Fruit fly (Drosophila melanogaster) whole organism, embryonic: ENCODE measurements around the gene Nct.

ENCODE experiments used
- Awh ChIP-seq: fragments of 200-800 bp; sonication (Bioruptor generic); IDR thresholded peaks from 2 replicates; pipeline ENCODE4, ENCODE4 v1.3.6; 2022; ENCODE audit warnings: missing biosample characterization, missing genetic modification characterization
- CG10267 ChIP-seq: fragments of 200-800 bp; sonication (Bioruptor generic); optimal IDR thresholded peaks from 2 replicates; lab custom pipeline; 2018; ENCODE audit warnings: missing biosample characterization, mild to moderate bottlenecking, missing genetic modification characterization, moderate library complexity
- CG10565 ChIP-seq: fragments of 200-800 bp; sonication (Bioruptor generic); optimal IDR thresholded peaks from 3 replicates; lab custom pipeline; 2016; ENCODE audit warnings: missing biosample characterization, mild to moderate bottlenecking, missing genetic modification characterization
- CG10979 ChIP-seq: fragments of 200-800 bp; sonication (Bioruptor generic); optimal IDR thresholded peaks from 2 replicates; lab custom pipeline; 2018; ENCODE audit warnings: missing biosample characterization, mild to moderate bottlenecking, missing genetic modification characterization, moderate library complexity
- CG11093 ChIP-seq: fragments of 200-800 bp; sonication (Bioruptor generic); IDR thresholded peaks from 3 replicates; pipeline ENCODE4 v1.3.6; 2022; ENCODE audit warnings: missing biosample characterization, missing genetic modification characterization
- CG11247 ChIP-seq: fragments of 200-800 bp; sonication (Bioruptor generic); IDR thresholded peaks from 2 replicates; pipeline ENCODE4 v1.3.6; 2022; ENCODE audit warnings: missing biosample characterization, missing genetic modification characterization
- CG12236 ChIP-seq: fragments of 200-800 bp; sonication (Bioruptor generic); optimal IDR thresholded peaks from 2 replicates; lab custom pipeline; 2016; ENCODE audit warnings: missing biosample characterization, missing genetic modification characterization
- CG1233 ChIP-seq: fragments of 200-800 bp; sonication (Bioruptor generic); optimal IDR thresholded peaks from 4 replicates; lab custom pipeline; 2018; ENCODE audit warnings: missing biosample characterization, mild to moderate bottlenecking, missing genetic modification characterization
- CG12744 ChIP-seq: fragments of 200-800 bp; sonication (Bioruptor generic); optimal IDR thresholded peaks from 2 replicates; lab custom pipeline; 2016; ENCODE audit warnings: missing biosample characterization, missing genetic modification characterization
- CG14014 ChIP-seq: fragments of 200-800 bp; sonication (Bioruptor generic); IDR thresholded peaks from 2 replicates; pipeline ENCODE4 v1.3.6; 2022; ENCODE audit warnings: missing biosample characterization, missing genetic modification characterization
- CG15479 ChIP-seq: fragments of 200-800 bp; sonication (Bioruptor generic); optimal IDR thresholded peaks from 3 replicates; lab custom pipeline; 2019; ENCODE audit warnings: missing biosample characterization, mild to moderate bottlenecking, missing genetic modification characterization, moderate library complexity
- CG15696 ChIP-seq: fragments of 200-800 bp; sonication (Bioruptor generic); optimal IDR thresholded peaks from 2 replicates; lab custom pipeline; 2019; ENCODE audit warnings: missing biosample characterization, mild to moderate bottlenecking, missing genetic modification characterization, moderate library complexity
- CG17186 ChIP-seq: fragments of 200-800 bp; sonication (Bioruptor generic); optimal IDR thresholded peaks from 3 replicates; lab custom pipeline; 2017; ENCODE audit warnings: missing biosample characterization, missing genetic modification reagents, missing genetic modification characterization
- CG18476 ChIP-seq: fragments of 200-800 bp; sonication (Bioruptor generic); optimal IDR thresholded peaks from 2 replicates; lab custom pipeline; 2016; ENCODE audit warnings: missing biosample characterization, mild to moderate bottlenecking, missing genetic modification characterization
- CG2678 ChIP-seq: fragments of 200-800 bp; sonication (Bioruptor generic); optimal IDR thresholded peaks from 3 replicates; lab custom pipeline; 2019; ENCODE audit warnings: missing biosample characterization, mild to moderate bottlenecking, missing genetic modification characterization, moderate library complexity
- CG31224 ChIP-seq: fragments of 200-800 bp; sonication (Bioruptor generic); IDR thresholded peaks from 2 replicates; pipeline ENCODE4 v1.3.6; 2022; ENCODE audit warnings: missing biosample characterization, missing genetic modification characterization
- CG3847 ChIP-seq: fragments of 200-800 bp; sonication (Bioruptor generic); IDR thresholded peaks from 2 replicates; pipeline ENCODE4 v1.3.6; 2022; ENCODE audit warnings: missing biosample characterization, missing genetic modification characterization
- CG4730 ChIP-seq: fragments of 200-800 bp; sonication (Bioruptor generic); IDR thresholded peaks from 2 replicates; pipeline ENCODE4 v1.3.6; 2022; ENCODE audit warnings: missing biosample characterization, missing genetic modification characterization
- CG6175 ChIP-seq: fragments of 200-800 bp; sonication (Bioruptor generic); IDR thresholded peaks from 3 replicates; pipeline ENCODE4 v1.3.6; 2022; ENCODE audit warnings: missing biosample characterization, missing genetic modification characterization
- CG6854 ChIP-seq: fragments of 200-800 bp; sonication (Bioruptor generic); optimal IDR thresholded peaks from 3 replicates; lab custom pipeline; 2017; ENCODE audit warnings: missing biosample characterization, mild to moderate bottlenecking, missing genetic modification characterization
- CG7556 ChIP-seq: fragments of 200-800 bp; sonication (Bioruptor generic); optimal IDR thresholded peaks from 2 replicates; lab custom pipeline; 2017; ENCODE audit warnings: missing biosample characterization, mild to moderate bottlenecking, missing genetic modification characterization
- CG8478 ChIP-seq: fragments of >200 bp; optimal IDR thresholded peaks from 2 replicates; lab custom pipeline; 2018
- CG8924 ChIP-seq: fragments of 200-800 bp; optimal IDR thresholded peaks from 3 replicates; lab custom pipeline; 2019; ENCODE audit warnings: missing biosample characterization, mild to moderate bottlenecking, missing genetic modification characterization, moderate library complexity
- CG9609 ChIP-seq: fragments of 200-800 bp; sonication (Bioruptor generic); optimal IDR thresholded peaks from 3 replicates; lab custom pipeline; 2016; ENCODE audit warnings: missing biosample characterization, missing genetic modification characterization
- CrebB ChIP-seq: fragments of 200-800 bp; sonication (Bioruptor generic); optimal IDR thresholded peaks from 3 replicates; lab custom pipeline; 2018; ENCODE audit warnings: missing biosample characterization, mild to moderate bottlenecking, missing genetic modification characterization
- D ChIP-seq, 2 experiments: fragments of 200-800 bp in 1 of 2; fragments of >200 bp in 1 of 2; sonication (Bioruptor generic) in 1 of 2; optimal IDR thresholded peaks; 2 replicates in 1 of 2; 3 replicates in 1 of 2; lab custom pipeline; 2017; ENCODE audit warnings: mild to moderate bottlenecking in 1 of 2, missing biosample characterization in 1 of 2, missing genetic modification characterization in 1 of 2, missing genetic modification reagents in 1 of 2
- D19A ChIP-seq: fragments of 200-800 bp; optimal IDR thresholded peaks from 3 replicates; lab custom pipeline; 2019; ENCODE audit warnings: missing biosample characterization, mild to moderate bottlenecking, missing genetic modification characterization, moderate library complexity
- Deaf1 ChIP-seq: fragments of 200-800 bp; optimal IDR thresholded peaks from 3 replicates; lab custom pipeline; 2019; ENCODE audit warnings: missing biosample characterization, mild to moderate bottlenecking, missing genetic modification characterization, moderate library complexity
- HHEX ChIP-seq: fragments of 200-800 bp; sonication (Bioruptor generic); optimal IDR thresholded peaks from 3 replicates; lab custom pipeline; 2017; ENCODE audit warnings: missing biosample characterization, mild to moderate bottlenecking, missing genetic modification characterization, missing genetic modification reagents
- Hr39 ChIP-seq: fragments of >200 bp; optimal IDR thresholded peaks from 2 replicates; lab custom pipeline; 2017
- Mes4 ChIP-seq: fragments of 200-800 bp; sonication (Bioruptor generic); optimal IDR thresholded peaks from 2 replicates; lab custom pipeline; 2016; ENCODE audit warnings: missing biosample characterization, missing genetic modification characterization
- NC2α ChIP-seq: fragments of 200-800 bp; sonication (Bioruptor generic); optimal IDR thresholded peaks from 2 replicates; lab custom pipeline; 2016; ENCODE audit warnings: missing biosample characterization, missing genetic modification characterization
- Ravus ChIP-seq: fragments of 200-800 bp; sonication (Bioruptor generic); IDR thresholded peaks from 2 replicates; pipeline ENCODE4 v1.3.6; 2022; ENCODE audit warnings: missing biosample characterization, missing genetic modification characterization
- Rx ChIP-seq: fragments of 200-800 bp; sonication (Bioruptor generic); IDR thresholded peaks from 2 replicates; pipeline ENCODE4 v1.3.6; 2022; ENCODE audit warnings: missing biosample characterization, missing genetic modification characterization
- Spps ChIP-seq: fragments of 200-800 bp; sonication (Bioruptor generic); optimal IDR thresholded peaks from 2 replicates; lab custom pipeline; 2018; ENCODE audit warnings: missing biosample characterization, mild to moderate bottlenecking, missing genetic modification characterization
- Taf1 ChIP-seq: fragments of 200-800 bp; sonication (Bioruptor generic); IDR thresholded peaks from 2 replicates; pipeline ENCODE4 v1.3.6; 2022; ENCODE audit warnings: missing biosample characterization, missing genetic modification characterization
- Tbp ChIP-seq: fragments of >200 bp; optimal IDR thresholded peaks from 2 replicates; lab custom pipeline; 2018; ENCODE audit warnings: missing biosample characterization, missing genetic modification characterization
- aop ChIP-seq: fragments of 200-800 bp; sonication (Bioruptor generic); IDR thresholded peaks from 2 replicates; pipeline ENCODE4 v1.3.6; 2022; ENCODE audit warnings: missing biosample characterization, missing genetic modification characterization
- bab2 ChIP-seq: fragments of 200-800 bp; sonication (Bioruptor generic); optimal IDR thresholded peaks from 2 replicates; lab custom pipeline; 2016; ENCODE audit warnings: missing biosample characterization, missing genetic modification characterization
- croc ChIP-seq: fragments of 200-800 bp; sonication (Bioruptor generic); conservative IDR thresholded peaks from 3 replicates; pipeline ENCODE4 v1.3.6; 2022; ENCODE audit warnings: missing biosample characterization, missing genetic modification characterization
- fd96Cb ChIP-seq: fragments of 200-800 bp; sonication (Bioruptor generic); optimal IDR thresholded peaks from 2 replicates; lab custom pipeline; 2018; ENCODE audit warnings: missing biosample characterization, mild to moderate bottlenecking, missing genetic modification characterization, moderate library complexity
- gcm2 ChIP-seq: fragments of 200-800 bp; sonication (Bioruptor generic); optimal IDR thresholded peaks from 2 replicates; lab custom pipeline; 2016; ENCODE audit warnings: missing biosample characterization, missing genetic modification characterization
- her ChIP-seq: fragments of 200-800 bp; sonication (Bioruptor generic); optimal IDR thresholded peaks from 2 replicates; lab custom pipeline; 2016; ENCODE audit warnings: missing biosample characterization, missing genetic modification characterization
- kah ChIP-seq: fragments of 200-800 bp; sonication (Bioruptor generic); optimal IDR thresholded peaks from 2 replicates; lab custom pipeline; 2018; ENCODE audit warnings: missing biosample characterization, mild to moderate bottlenecking, missing genetic modification characterization
- maf-S ChIP-seq: fragments of 200-800 bp; sonication (Bioruptor generic); optimal IDR thresholded peaks from 2 replicates; lab custom pipeline; 2016; ENCODE audit warnings: missing biosample characterization, missing genetic modification characterization
- mam ChIP-seq: fragments of 200-800 bp; sonication (Bioruptor generic); optimal IDR thresholded peaks from 3 replicates; lab custom pipeline; 2016; ENCODE audit warnings: missing biosample characterization, missing genetic modification characterization
- odd ChIP-seq: fragments of 200-800 bp; sonication (Bioruptor generic); optimal IDR thresholded peaks from 2 replicates; lab custom pipeline; 2017; ENCODE audit warnings: missing biosample characterization, mild to moderate bottlenecking, missing genetic modification characterization
- pnt ChIP-seq: fragments of 200-800 bp; sonication (Bioruptor generic); optimal IDR thresholded peaks from 3 replicates; lab custom pipeline; 2016; ENCODE audit warnings: missing biosample characterization, missing genetic modification characterization
- ranshi ChIP-seq: fragments of 200-800 bp; sonication (Bioruptor generic); IDR thresholded peaks from 2 replicates; pipeline ENCODE4 v1.3.6; 2022; ENCODE audit warnings: missing biosample characterization, missing genetic modification characterization
- usp ChIP-seq: fragments of >200 bp; optimal IDR thresholded peaks from 2 replicates; lab custom pipeline; 2017; ENCODE audit warnings: missing biosample characterization, missing genetic modification characterization
- vfl ChIP-seq: fragments of 200-800 bp; sonication (Bioruptor generic); optimal IDR thresholded peaks from 2 replicates; lab custom pipeline; 2016; ENCODE audit warnings: missing biosample characterization, missing genetic modification characterization
- vnd ChIP-seq: fragments of 200-800 bp; sonication (Bioruptor generic); IDR thresholded peaks from 3 replicates; pipeline ENCODE4 v1.3.6; 2022; ENCODE audit warnings: missing biosample characterization, missing genetic modification characterization; ENCODE audit not compliant: partially characterized antibody
- wek ChIP-seq: fragments of 200-800 bp; sonication (Bioruptor generic); optimal IDR thresholded peaks from 3 replicates; lab custom pipeline; 2018; ENCODE audit warnings: missing biosample characterization, mild to moderate bottlenecking, missing genetic modification characterization, moderate library complexity

Nct gene

DNA sequence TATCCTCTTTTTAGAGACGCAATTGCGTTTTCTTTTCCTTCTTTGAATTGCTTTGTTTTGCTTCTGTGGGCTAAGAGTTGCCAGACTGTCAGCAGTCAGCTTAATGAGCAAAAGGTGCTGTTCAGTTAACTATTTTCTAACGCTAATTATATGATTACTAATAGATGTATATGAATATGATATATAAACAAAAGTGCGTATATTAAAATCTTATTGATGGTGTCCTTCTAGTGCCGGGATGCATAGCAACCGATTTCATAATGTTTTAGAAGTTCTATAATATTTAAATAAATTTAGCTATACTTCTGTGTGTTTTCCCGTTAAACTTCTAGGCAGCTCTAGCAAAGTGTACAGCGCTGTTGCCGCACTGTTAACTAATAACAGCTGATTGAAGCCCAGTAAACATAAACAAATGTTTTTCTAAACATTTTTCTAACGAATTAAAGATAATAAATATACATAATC, 21.5 kb upstream of the Nct start, which contains the start of the genes Kaz and CG43273 (continued):
- TF ChIP-seq CG11247 (no peak), pnt (peak; percentile 3), bab2 (GFP tag; lab: Kevin White, UChicago) (no peak), gcm2 (no peak), usp (GFP tag; lab: Kevin White, UChicago) (no peak), Mes4 (GFP tag; lab: Kevin White, UChicago) (no peak), CG10979 (peak; percentile 56), CG14014 (GFP tag; lab: Robert Waterston, UW) (peak; percentile 60; the same call in 1 of the 2 replicates), CG6175 (GFP tag; lab: Robert Waterston, UW) (no peak), Ravus (no peak; the same call in 1 of the 2 replicates), Deaf1 (tag; lab: Kevin White, UChicago) (no peak), CG10267 (tag; lab: Kevin White, UChicago) (peak; percentile 68), CG7556 (no peak), ranshi (GFP tag; lab: Robert Waterston, UW) (no peak), CG12744 (no peak), wek (GFP tag; lab: Kevin White, UChicago) (no peak), fd96Cb (peak; percentile 34), CG18476 (GFP tag; lab: Kevin White, UChicago) (peak; percentile 31), CG8478 (lab: Kevin White, UChicago) (no peak), CG15696 (tag; lab: Kevin White, UChicago) (peak; percentile 67), vfl (GFP tag; lab: Kevin White, UChicago) (no peak), CG11093 (GFP tag; lab: Robert Waterston, UW) (no peak), CG8924 (tag; lab: Kevin White, UChicago) (peak; percentile 74), mam (peak; percentile 12), CG31224 (GFP tag; lab: Robert Waterston, UW) (no peak; the same call in 1 of the 2 replicates), Spps (tag; lab: Kevin White, UChicago) (no peak), Tbp (GFP tag; lab: Kevin White, UChicago) (no peak), Awh (GFP tag; lab: Robert Waterston, UW) (no peak), CG3847 (peak; percentile 75), Rx (no peak), vnd (GFP tag; lab: Robert Waterston, UW) (no peak), HHEX (no peak), aop (GFP tag; lab: Robert Waterston, UW) (no peak), odd (GFP tag; lab: Kevin White, UChicago) (no peak), CG9609 (no peak), Taf1 (no peak), CG1233 (GFP tag; lab: Kevin White, UChicago) (peak; percentile 22), Hr39 (lab: Kevin White, UChicago) (no peak), CG10565 (GFP tag; lab: Kevin White, UChicago) (no peak), CG15479 (no peak), CG2678 (tag; lab: Kevin White, UChicago) (no peak), CG12236 (no peak), croc (GFP tag; lab: Robert Waterston, UW) (no peak), kah (GFP tag; lab: Kevin White, UChicago) (no peak), CG17186 (peak; percentile 44), CG4730 (GFP tag; lab: Robert Waterston, UW) (no peak), her (GFP tag; lab: Kevin White, UChicago) (no peak), NC2α (GFP tag; lab: Kevin White, UChicago) (no peak), maf-S (GFP tag; lab: Kevin White, UChicago) (no peak), D19A (no peak), CG6854 (peak; percentile 11), D (optimal IDR thresholded peaks at IDR 0.05; lab: Kevin White, UChicago) (no peak), D (GFP tag; optimal IDR thresholded peaks at IDR 0.05; lab: Kevin White, UChicago) (no peak), CrebB (tag; lab: Kevin White, UChicago) (no peak)
